Worm (Caenorhabditis elegans) whole organism, late embryonic: Measurements from ENCODE around the gene gtbp-1.

Source experiments
- T23F11.4 ChIP-seq: fragments of 200-800 bp; sonication (Bioruptor generic); optimal IDR thresholded peaks from 2 replicates; lab custom pipeline; 2018; ENCODE audit warnings: mild to moderate bottlenecking, missing genetic modification characterization, missing compliant biosample characterization
- ahr-1 ChIP-seq: sonication (generic microtip); optimal IDR thresholded peaks from 2 replicates; lab custom pipeline; 2016; ENCODE audit warnings: missing genetic modification characterization, missing compliant biosample characterization
- ceh-6 ChIP-seq: fragments of 200-800 bp; sonication (Bioruptor generic); optimal IDR thresholded peaks from 2 replicates; lab custom pipeline; 2018; ENCODE audit warnings: mild to moderate bottlenecking, missing genetic modification characterization, missing compliant biosample characterization
- fax-1 ChIP-seq: sonication (generic microtip); optimal IDR thresholded peaks from 2 replicates; lab custom pipeline; 2016; ENCODE audit warnings: missing genotype, missing genetic modification characterization, missing compliant biosample characterization
- gmeb-2 ChIP-seq: sonication (generic microtip); optimal IDR thresholded peaks from 2 replicates; lab custom pipeline; 2016; ENCODE audit warnings: missing genetic modification characterization, inconsistent platforms, missing compliant biosample characterization
- hlh-8 ChIP-seq: sonication (generic microtip); optimal IDR thresholded peaks from 2 replicates; lab custom pipeline; 2016; ENCODE audit warnings: missing genotype, missing genetic modification characterization, missing compliant biosample characterization
- lim-6 ChIP-seq: sonication (generic microtip); optimal IDR thresholded peaks from 2 replicates; lab custom pipeline; 2016; ENCODE audit warnings: missing genetic modification characterization, missing compliant biosample characterization
- pax-1 ChIP-seq: fragments of 150-350 bp; optimal IDR thresholded peaks from 2 replicates; lab custom pipeline; 2014; ENCODE audit warnings: missing biosample characterization, missing genetic modification characterization
- sox-2 ChIP-seq: fragments of 200-800 bp; sonication (Bioruptor generic); IDR thresholded peaks from 2 replicates; pipeline ENCODE4 v1.3.6; 2022; ENCODE audit warnings: missing genetic modification reagents, missing genetic modification characterization, missing compliant biosample characterization

The gtbp-1 gene

ce11 chrIV:10078003-10078402, 50.8 kb downstream of the gtbp-1 start:
- TF ChIP-seq sox-2 (GFP tag; lab: Robert Waterston, UW) (no peak), fax-1 (tag; lab: Kevin White, UChicago) (no peak), ceh-6 (GFP tag; lab: Kevin White, UChicago) (no peak), pax-1 (no peak), ahr-1 (no peak), hlh-8 (tag; lab: Kevin White, UChicago) (no peak), gmeb-2 (tag; lab: Kevin White, UChicago) (no peak), T23F11.4 (no peak), lim-6 (no peak)
- TF ChIP-seq, all 69 proteins: peak for 0
